Fruit fly (Drosophila melanogaster): ENCODE results near the gene ssp6.

The ssp6 gene

dm6 chr3L:6071454-6072189 is 4.9 kb upstream of the ssp6 start, which contains the start of gene CG6602 (continued):
- TF ChIP-seq CG6654 (GFP tag; optimal IDR thresholded peaks at IDR 0.05) = peak; percentile 61
- TF ChIP-seq CG12104 (GFP tag; optimal IDR thresholded peaks at IDR 0.05) = peak; percentile 64
- peak; percentile 70 for TF ChIP-seq CG1233 (GFP tag; optimal IDR thresholded peaks at IDR 0.05)
- TF ChIP-seq unpg (GFP tag; optimal IDR thresholded peaks at IDR 0.05) = peak; percentile 59
- peak; percentile 53 for TF ChIP-seq Mad (GFP tag; optimal IDR thresholded peaks at IDR 0.05)
- TF ChIP-seq dmrt11E (tag; optimal IDR thresholded peaks at IDR 0.05) = peak; percentile 39
- peak; percentile 88 for TF ChIP-seq Meics (GFP tag; optimal IDR thresholded peaks at IDR 0.05)
- peak; percentile 38; the same call in 1 of the 2 replicates for TF ChIP-seq danr (GFP tag; IDR thresholded peaks at IDR 0.05)
- TF ChIP-seq CG6272 (GFP tag; IDR thresholded peaks at IDR 0.05) = peak; percentile 72
- TF ChIP-seq CG10147 (GFP tag; optimal IDR thresholded peaks at IDR 0.05) = peak; percentile 70
- peak; percentile 44 for TF ChIP-seq pfk (GFP tag; optimal IDR thresholded peaks at IDR 0.05)
- TF ChIP-seq Hr39 (optimal IDR thresholded peaks at IDR 0.05) = no peak
- peak; percentile 33 for TF ChIP-seq chn (GFP tag; optimal IDR thresholded peaks at IDR 0.05)
- peak in 1 of 2 experiments; percentile 28 for TF ChIP-seq insv (GFP tag; optimal IDR thresholded peaks at IDR 0.05)
- peak; percentile 84 for TF ChIP-seq Fer1 (GFP tag; optimal IDR thresholded peaks at IDR 0.05)
- TF ChIP-seq gt (GFP tag; IDR thresholded peaks at IDR 0.05) = peak; percentile 67
- peak; percentile 12 to 18 for TF ChIP-seq Hr51 (GFP tag; optimal IDR thresholded peaks at IDR 0.05)
- TF ChIP-seq Eip74EF (GFP tag; optimal IDR thresholded peaks at IDR 0.05) = no peak
- no peak for TF ChIP-seq Doc2 (GFP tag; IDR thresholded peaks at IDR 0.05)
- TF ChIP-seq lbe (GFP tag; optimal IDR thresholded peaks at IDR 0.05) = peak; percentile 38
- TF ChIP-seq CG3281 (GFP tag; optimal IDR thresholded peaks at IDR 0.05) = peak; percentile 83
- TF ChIP-seq nerfin-1 (tag; optimal IDR thresholded peaks at IDR 0.05) = no peak
- TF ChIP-seq Sin3A (optimal IDR thresholded peaks at IDR 0.05) = no peak
- TF ChIP-seq Bdp1 (GFP tag; optimal IDR thresholded peaks at IDR 0.05) = no peak
- TF ChIP-seq CG2199 (GFP tag; IDR thresholded peaks at IDR 0.05) = peak; percentile 57; the same call in 2 of the 3 replicates
- TF ChIP-seq CG17361 (GFP tag; IDR thresholded peaks at IDR 0.05) = no peak; the same call in 1 of the 3 replicates
- TF ChIP-seq cad (GFP tag; optimal IDR thresholded peaks at IDR 0.05) = no peak
- TF ChIP-seq chinmo (GFP tag; IDR thresholded peaks at IDR 0.05; ENCODE audit: partially characterized antibody) = no peak
- TF ChIP-seq gsb (GFP tag; IDR thresholded peaks at IDR 0.05) = no peak; the same call in 1 of the 2 replicates
- peak; percentile 87 for TF ChIP-seq CG11085 (GFP tag; IDR thresholded peaks at IDR 0.05)
- TF ChIP-seq PHDP (tag; optimal IDR thresholded peaks at IDR 0.05) = peak; percentile 60
- peak; percentile 58 for TF ChIP-seq tin (GFP tag; optimal IDR thresholded peaks at IDR 0.05)
- TF ChIP-seq CG3726 (GFP tag; IDR thresholded peaks at IDR 0.05) = peak; percentile 25; the same call in 1 of the 3 replicates
- no peak for TF ChIP-seq knrl (GFP tag; IDR thresholded peaks at IDR 0.05; ENCODE audit: partially characterized antibody)
- no peak for TF ChIP-seq Lpt (GFP tag; optimal IDR thresholded peaks at IDR 0.05)
- TF ChIP-seq Adf1 (GFP tag; IDR thresholded peaks at IDR 0.05) = no peak
- peak; percentile 61 for TF ChIP-seq nmo (GFP tag; optimal IDR thresholded peaks at IDR 0.05)
- peak; percentile 73 for TF ChIP-seq Rx (GFP tag; IDR thresholded peaks at IDR 0.05)
- peak; percentile 62 for TF ChIP-seq emc (GFP tag; optimal IDR thresholded peaks at IDR 0.05)
- TF ChIP-seq NfI (GFP tag; optimal IDR thresholded peaks at IDR 0.05) = peak; percentile 90
- peak; percentile 69; the same call in 2 of the 3 replicates for TF ChIP-seq Aef1 (GFP tag; IDR thresholded peaks at IDR 0.05)
- peak; percentile 92 for TF ChIP-seq Med (GFP tag)
- TF ChIP-seq CG12391 (tag; optimal IDR thresholded peaks at IDR 0.05) = peak; percentile 52
- TF ChIP-seq Ets97D (GFP tag; optimal IDR thresholded peaks at IDR 0.05) = peak; percentile 99
- peak; percentile 43; the same call in 1 of the 2 replicates for TF ChIP-seq MBD-R2 (GFP tag; IDR thresholded peaks at IDR 0.05)
- TF ChIP-seq Max (GFP tag; optimal IDR thresholded peaks at IDR 0.05) = peak; percentile 50
- no peak for TF ChIP-seq NC2α (GFP tag; optimal IDR thresholded peaks at IDR 0.05)
- TF ChIP-seq Ssrp (tag; optimal IDR thresholded peaks at IDR 0.05) = peak; percentile 26
- peak; percentile 72 for TF ChIP-seq Xbp1 (GFP tag; optimal IDR thresholded peaks at IDR 0.05)

Measured in whole organism, embryonic.